Fruit fly (Drosophila melanogaster) whole organism, embryonic: Measurements from ENCODE around the gene Cap-D2.

Experiments
- CG10321 ChIP-seq: fragments of 200-800 bp; sonication (Bioruptor generic); IDR thresholded peaks from 2 replicates; pipeline ENCODE4 v1.3.6; 2022; ENCODE audit warnings: missing biosample characterization, missing genetic modification characterization
- CG10979 ChIP-seq: fragments of 200-800 bp; sonication (Bioruptor generic); optimal IDR thresholded peaks from 2 replicates; lab custom pipeline; 2018; ENCODE audit warnings: missing biosample characterization, mild to moderate bottlenecking, missing genetic modification characterization, moderate library complexity
- CG11456 ChIP-seq: fragments of 200-800 bp; sonication (Bioruptor generic); IDR thresholded peaks from 3 replicates; pipeline ENCODE4 v1.3.6; 2022; ENCODE audit warnings: missing biosample characterization, missing genetic modification characterization
- CG12942 ChIP-seq: fragments of 200-800 bp; sonication (Bioruptor generic); optimal IDR thresholded peaks from 3 replicates; lab custom pipeline; 2016; ENCODE audit warnings: missing biosample characterization, missing genetic modification characterization
- CG13287 ChIP-seq: fragments of 200-800 bp; sonication (Bioruptor generic); IDR thresholded peaks from 2 replicates; pipeline ENCODE4 v1.3.6; 2022; ENCODE audit warnings: missing biosample characterization, missing genetic modification characterization; ENCODE audit not compliant: partially characterized antibody
- CG15514 ChIP-seq: fragments of 200-800 bp; sonication (Bioruptor generic); optimal IDR thresholded peaks from 3 replicates; lab custom pipeline; 2017; ENCODE audit warnings: missing biosample characterization, missing genetic modification characterization, mild to moderate bottlenecking, moderate library complexity, missing genetic modification reagents
- CG1603 ChIP-seq: fragments of 200-800 bp; sonication (Bioruptor generic); optimal IDR thresholded peaks from 2 replicates; lab custom pipeline; 2019; ENCODE audit warnings: missing biosample characterization, mild to moderate bottlenecking, missing genetic modification characterization, moderate library complexity
- CG16813 ChIP-seq: fragments of 200-800 bp; sonication (Bioruptor generic); IDR thresholded peaks from 3 replicates; pipeline ENCODE4 v1.3.6; 2022; ENCODE audit warnings: missing biosample characterization, missing genetic modification characterization; ENCODE audit not compliant: partially characterized antibody
- CG17328 ChIP-seq: fragments of 200-800 bp; sonication (Bioruptor generic); IDR thresholded peaks from 2 replicates; pipeline ENCODE4 v1.3.6; 2022; ENCODE audit warnings: missing biosample characterization, missing genetic modification characterization
- CG17912 ChIP-seq: fragments of 200-800 bp; sonication (Bioruptor generic); optimal IDR thresholded peaks from 2 replicates; lab custom pipeline; 2018; ENCODE audit warnings: missing biosample characterization, mild to moderate bottlenecking, missing genetic modification characterization
- CG30020 ChIP-seq: fragments of 200-800 bp; optimal IDR thresholded peaks from 2 replicates; lab custom pipeline; 2019; ENCODE audit warnings: missing biosample characterization, mild to moderate bottlenecking, missing genetic modification characterization, moderate library complexity
- CG42726 ChIP-seq: fragments of 200-800 bp; sonication (Bioruptor generic); IDR thresholded peaks from 2 replicates; pipeline ENCODE4 v1.3.6; 2022; ENCODE audit warnings: missing biosample characterization, missing genetic modification characterization; ENCODE audit not compliant: partially characterized antibody
- CG4328 ChIP-seq: fragments of 200-800 bp; sonication (Bioruptor generic); optimal IDR thresholded peaks from 3 replicates; lab custom pipeline; 2017; ENCODE audit warnings: missing biosample characterization, missing genetic modification reagents, missing genetic modification characterization
- CG4404 ChIP-seq: fragments of 200-800 bp; sonication (Bioruptor generic); IDR thresholded peaks from 2 replicates; pipeline ENCODE4 v1.3.6; 2022; ENCODE audit warnings: missing biosample characterization, missing genetic modification characterization
- CG6175 ChIP-seq: fragments of 200-800 bp; sonication (Bioruptor generic); IDR thresholded peaks from 3 replicates; pipeline ENCODE4 v1.3.6; 2022; ENCODE audit warnings: missing biosample characterization, missing genetic modification characterization
- CG6272 ChIP-seq: fragments of 200-800 bp; sonication (Bioruptor generic); IDR thresholded peaks from 2 replicates; pipeline ENCODE4 v1.3.6; 2022; ENCODE audit warnings: missing biosample characterization, missing genetic modification characterization
- CG6791 ChIP-seq: fragments of 200-800 bp; sonication (Bioruptor generic); IDR thresholded peaks from 3 replicates; pipeline ENCODE4 v1.3.6; 2022; ENCODE audit warnings: missing biosample characterization, missing genetic modification characterization; ENCODE audit not compliant: partially characterized antibody
- CG7928 ChIP-seq: fragments of 200-800 bp; sonication (Bioruptor generic); optimal IDR thresholded peaks from 2 replicates; lab custom pipeline; 2017; ENCODE audit warnings: missing biosample characterization, mild to moderate bottlenecking, missing genetic modification characterization
- CG9215 ChIP-seq: fragments of 200-800 bp; sonication (Bioruptor generic); IDR thresholded peaks from 2 replicates; pipeline ENCODE4 v1.3.6; 2022; ENCODE audit warnings: missing biosample characterization, missing genetic modification characterization
- CHES-1-like ChIP-seq: fragments of 200-800 bp; sonication (Bioruptor generic); optimal IDR thresholded peaks from 2 replicates; lab custom pipeline; 2016; ENCODE audit warnings: missing biosample characterization, missing genetic modification characterization
- D ChIP-seq, 2 experiments: fragments of 200-800 bp in 1 of 2; fragments of >200 bp in 1 of 2; sonication (Bioruptor generic) in 1 of 2; optimal IDR thresholded peaks; 2 replicates in 1 of 2; 3 replicates in 1 of 2; lab custom pipeline; 2017; ENCODE audit warnings: mild to moderate bottlenecking in 1 of 2, missing biosample characterization in 1 of 2, missing genetic modification characterization in 1 of 2, missing genetic modification reagents in 1 of 2
- D19A ChIP-seq: fragments of 200-800 bp; optimal IDR thresholded peaks from 3 replicates; lab custom pipeline; 2019; ENCODE audit warnings: missing biosample characterization, mild to moderate bottlenecking, missing genetic modification characterization, moderate library complexity
- Dll ChIP-seq: fragments of 200-800 bp; sonication (Bioruptor generic); IDR thresholded peaks from 4 replicates; pipeline ENCODE4 v1.3.6; 2022; ENCODE audit warnings: missing biosample characterization, missing genetic modification characterization; ENCODE audit not compliant: partially characterized antibody
- Doc2 ChIP-seq: fragments of 200-800 bp; sonication (Bioruptor generic); IDR thresholded peaks from 2 replicates; pipeline ENCODE4 v1.3.6; 2022; ENCODE audit warnings: missing biosample characterization, missing genetic modification characterization
- E2f2 ChIP-seq: fragments of 200-800 bp; sonication (Bioruptor generic); IDR thresholded peaks from 2 replicates; pipeline ENCODE4 v1.3.6; 2022; ENCODE audit warnings: missing biosample characterization, missing genetic modification characterization
- H2.0 ChIP-seq: fragments of 200-800 bp; sonication (Bioruptor generic); IDR thresholded peaks from 2 replicates; pipeline ENCODE4 v1.3.6; 2022; ENCODE audit warnings: missing biosample characterization, missing genetic modification characterization
- HLH3B ChIP-seq: fragments of 200-800 bp; sonication (Bioruptor generic); IDR thresholded peaks from 2 replicates; pipeline ENCODE4 v1.3.6; 2022; ENCODE audit warnings: missing biosample characterization, missing genetic modification characterization
- HmgZ ChIP-seq: fragments of 200-800 bp; sonication (Bioruptor generic); optimal IDR thresholded peaks from 2 replicates; lab custom pipeline; 2018; ENCODE audit warnings: missing biosample characterization, mild to moderate bottlenecking, missing genetic modification characterization
- MBD-R2 ChIP-seq: fragments of 200-800 bp; sonication (Bioruptor generic); IDR thresholded peaks from 2 replicates; pipeline ENCODE4 v1.3.6; 2022; ENCODE audit warnings: missing biosample characterization, missing genetic modification characterization
- Mrtf ChIP-seq: fragments of 200-800 bp; sonication (Bioruptor generic); IDR thresholded peaks from 3 replicates; pipeline ENCODE4 v1.3.6; 2022; ENCODE audit warnings: missing biosample characterization, missing genetic modification characterization
- Opbp ChIP-seq: fragments of 200-800 bp; sonication (Bioruptor generic); IDR thresholded peaks from 3 replicates; pipeline ENCODE4 v1.3.6; 2022; ENCODE audit warnings: missing biosample characterization, missing genetic modification characterization; ENCODE audit not compliant: partially characterized antibody
- Pdp1 ChIP-seq, 2 experiments: fragments of 200-800 bp; sonication (Bioruptor generic); optimal IDR thresholded peaks; 3 replicates each; lab custom pipeline; 2016; ENCODE audit warnings: missing biosample characterization in 2 of 2, missing genetic modification characterization in 2 of 2, mild to moderate bottlenecking in 1 of 2, moderate library complexity in 1 of 2
- Ptx1 ChIP-seq: fragments of 200-800 bp; sonication (Bioruptor generic); IDR thresholded peaks from 2 replicates; pipeline ENCODE4 v1.3.6; 2022; ENCODE audit warnings: missing biosample characterization, missing genetic modification characterization
- Sin3A ChIP-seq: fragments of >200 bp; optimal IDR thresholded peaks from 2 replicates; lab custom pipeline; 2018
- Xrp1 ChIP-seq: fragments of 200-800 bp; sonication (Bioruptor generic); IDR thresholded peaks from 2 replicates; pipeline ENCODE4 v1.3.6; 2022; ENCODE audit warnings: missing biosample characterization, missing genetic modification characterization
- abd-A ChIP-seq: fragments of 200-800 bp; sonication (Bioruptor generic); optimal IDR thresholded peaks from 3 replicates; lab custom pipeline; 2019; ENCODE audit warnings: missing biosample characterization, mild to moderate bottlenecking, missing genetic modification characterization, moderate library complexity
- caup ChIP-seq: fragments of 200-800 bp; sonication (Bioruptor generic); optimal IDR thresholded peaks from 3 replicates; lab custom pipeline; 2017; ENCODE audit warnings: missing biosample characterization, mild to moderate bottlenecking, missing genetic modification characterization, moderate library complexity; ENCODE audit not compliant: severe bottlenecking
- ci ChIP-seq: fragments of 200-800 bp; sonication (Bioruptor generic); IDR thresholded peaks from 3 replicates; pipeline ENCODE4 v1.3.6; 2022; ENCODE audit warnings: missing biosample characterization, missing genetic modification characterization
- lab ChIP-seq: fragments of 200-800 bp; sonication (Bioruptor generic); optimal IDR thresholded peaks from 3 replicates; lab custom pipeline; 2017; ENCODE audit warnings: missing biosample characterization, missing genetic modification characterization, mild to moderate bottlenecking, moderate library complexity, missing genetic modification reagents
- lilli ChIP-seq: fragments of 200-800 bp; sonication (Bioruptor generic); optimal IDR thresholded peaks from 3 replicates; lab custom pipeline; 2016; ENCODE audit warnings: missing biosample characterization, missing genetic modification characterization
- pan ChIP-seq, 4 experiments: fragments of >200 bp in 3 of 4; fragments of 200-800 bp in 1 of 4; sonication (Bioruptor generic) in 1 of 4; optimal IDR thresholded peaks in 3 of 4; IDR thresholded peaks in 1 of 4; 2 replicates each; pipeline versions ENCODE4 v1.3.6 to Lab custom; 2017 to 2022; ENCODE audit warnings: missing biosample characterization in 2 of 4, missing genetic modification characterization in 2 of 4, mixed read lengths in 1 of 4
- ro ChIP-seq: fragments of 200-800 bp; sonication (Bioruptor generic); IDR thresholded peaks from 2 replicates; pipeline ENCODE4 v1.3.6; 2022; ENCODE audit warnings: missing biosample characterization, missing genetic modification characterization
- row ChIP-seq: fragments of 200-800 bp; sonication (Bioruptor generic); IDR thresholded peaks from 3 replicates; pipeline ENCODE4 v1.3.6; 2022; ENCODE audit warnings: missing biosample characterization, missing genetic modification characterization
- seq ChIP-seq: fragments of 200-800 bp; sonication (Bioruptor generic); IDR thresholded peaks from 2 replicates; pipeline ENCODE4 v1.3.6; 2022; ENCODE audit warnings: missing biosample characterization, missing genetic modification characterization
- vnd ChIP-seq: fragments of 200-800 bp; sonication (Bioruptor generic); IDR thresholded peaks from 3 replicates; pipeline ENCODE4 v1.3.6; 2022; ENCODE audit warnings: missing biosample characterization, missing genetic modification characterization; ENCODE audit not compliant: partially characterized antibody
- zfh1 ChIP-seq: fragments of 200-800 bp; sonication (Bioruptor generic); IDR thresholded peaks from 3 replicates; pipeline ENCODE4 v1.3.6; 2022; ENCODE audit warnings: missing biosample characterization, missing genetic modification characterization
- zfh2 ChIP-seq: fragments of 200-800 bp; sonication (Bioruptor generic); optimal IDR thresholded peaks from 2 replicates; lab custom pipeline; 2016; ENCODE audit warnings: missing biosample characterization, missing genetic modification characterization

The Cap-D2 gene

dm6 chr3R:29724745-29725144 lies 49.3 kb downstream of the Cap-D2 start, which contains the start of the genes Naa40 and CG18731 (continued):
- TF ChIP-seq CG7928 (no peak), CG17328 (GFP tag; lab: Robert Waterston, UW) (no peak), Dll (peak; percentile 66; the same call in 3 of the 4 replicates), CG6272 (GFP tag; lab: Robert Waterston, UW) (peak; percentile 38; the same call in 1 of the 2 replicates), D (optimal IDR thresholded peaks at IDR 0.05; lab: Kevin White, UChicago) (no peak), D (GFP tag; optimal IDR thresholded peaks at IDR 0.05; lab: Kevin White, UChicago) (no peak), Opbp (GFP tag; lab: Robert Waterston, UW) (peak; percentile 81; the same call in 2 of the 3 replicates), CG13287 (GFP tag; lab: Robert Waterston, UW) (peak; percentile 79), CG4404 (GFP tag; lab: Robert Waterston, UW) (no peak), CG16813 (peak; percentile 63), ro (no peak), E2f2 (peak; percentile 88), abd-A (tag; lab: Kevin White, UChicago) (peak; percentile 28), lab (GFP tag; lab: Kevin White, UChicago) (no peak), MBD-R2 (GFP tag; lab: Robert Waterston, UW) (peak; percentile 75)
- TF ChIP-seq, all 482 proteins: peak for 50

dm6 chr3R:29725577-29726240 lies 50.3 kb downstream of the Cap-D2 start, which contains the start of gene Kul:
Gene Kul, plus strand, starts transcription at chr3R:29725830.
- TF ChIP-seq CG30020 (tag; lab: Kevin White, UChicago) (no peak), pan (optimal IDR thresholded peaks at IDR 0.05; lab: Kevin White, UChicago) (no peak), pan (GFP tag; optimal IDR thresholded peaks at IDR 0.05 in 1 of 2, IDR thresholded peaks at IDR 0.05 in 1 of 2) (peak in 1 of 2 experiments; percentile 36), CG15514 (peak; percentile 45), Pdp1 (GFP tag; optimal IDR thresholded peaks at IDR 0.05; lab: Kevin White, UChicago) (no peak), CG9215 (GFP tag; lab: Robert Waterston, UW) (no peak; the same call in 1 of the 2 replicates), CG6175 (GFP tag; lab: Robert Waterston, UW) (no peak), Mrtf (GFP tag; lab: Robert Waterston, UW) (no peak), Doc2 (GFP tag; lab: Robert Waterston, UW) (no peak), Xrp1 (GFP tag; lab: Robert Waterston, UW) (no peak), vnd (GFP tag; lab: Robert Waterston, UW) (0 out of 3 replicates have a peak, but pooled peaks have one; percentile 13), HLH3B (GFP tag; lab: Robert Waterston, UW) (peak; percentile 32; the same call in 1 of the 2 replicates), CG10979 (tag; lab: Kevin White, UChicago) (no peak), H2.0 (no peak), CG12942 (GFP tag; lab: Kevin White, UChicago) (no peak), CG6791 (peak; percentile 61; the same call in 1 of the 3 replicates), CG17912 (GFP tag; lab: Kevin White, UChicago) (peak; percentile 1), caup (GFP tag; lab: Kevin White, UChicago) (no peak), CHES-1-like (GFP tag; lab: Kevin White, UChicago) (peak; percentile 54), Sin3A (lab: Kevin White, UChicago) (peak; percentile 52), CG1603 (tag; lab: Kevin White, UChicago) (peak; percentile 79), lilli (GFP tag; lab: Kevin White, UChicago) (peak; percentile 5), D19A (tag; lab: Kevin White, UChicago) (no peak), seq (GFP tag; lab: Robert Waterston, UW) (no peak), HmgZ (tag; lab: Kevin White, UChicago) (peak; percentile 48), CG42726 (GFP tag; lab: Robert Waterston, UW) (no peak), Ptx1 (GFP tag; lab: Robert Waterston, UW) (peak; percentile 28; the same call in 1 of the 2 replicates), zfh2 (GFP tag; lab: Kevin White, UChicago) (peak; percentile 2), CG11456 (GFP tag; lab: Robert Waterston, UW) (0 out of 3 replicates have a peak, but pooled peaks have one; percentile 51), zfh1 (GFP tag; lab: Robert Waterston, UW) (peak; percentile 64), CG4328 (GFP tag; lab: Kevin White, UChicago) (no peak), row (GFP tag; lab: Robert Waterston, UW) (peak; percentile 56; the same call in 2 of the 3 replicates), CG10321 (GFP tag; lab: Robert Waterston, UW) (0 out of 2 replicates have a peak, but pooled peaks have one; percentile 16), ci (GFP tag; lab: Robert Waterston, UW) (0 out of 3 replicates have a peak, but pooled peaks have one; percentile 18)
